Fruit fly (Drosophila melanogaster): Measurements from ENCODE around the gene Bdbt.

- no peak for TF ChIP-seq CTCF (optimal IDR thresholded peaks at IDR 0.05)
- no peak for TF ChIP-seq CG8478 (optimal IDR thresholded peaks at IDR 0.05)
These were observed 26.6 kb downstream of the Bdbt start for dm6 chr3R:21092036-21092435.
